Worm (Caenorhabditis elegans) whole organism, L3 larva: ENCODE data around the gene srw-3.
A peak's percentile ranks its signal among the peaks of the same experiment; 100 is the strongest.

Experiments used
- ZK546.5 ChIP-seq: sonication (generic microtip); optimal IDR thresholded peaks from 2 replicates; lab custom pipeline; 2017; ENCODE audit warnings: missing biosample characterization, missing genetic modification characterization
- aly-2 ChIP-seq: fragments of 150-350 bp; optimal IDR thresholded peaks from 2 replicates; lab custom pipeline; 2014; ENCODE audit warnings: missing biosample characterization, missing genetic modification characterization
- ama-1 ChIP-seq: fragments of 150-350 bp; optimal IDR thresholded peaks from 2 replicates; lab custom pipeline; 2018
- ceh-16 ChIP-seq: sonication (generic microtip); optimal IDR thresholded peaks from 2 replicates; lab custom pipeline; 2017; ENCODE audit warnings: missing biosample characterization, missing genetic modification characterization
- ceh-82 ChIP-seq: fragments of 150-350 bp; optimal IDR thresholded peaks from 2 replicates; lab custom pipeline; 2014; ENCODE audit warnings: missing biosample characterization, missing genetic modification characterization
- daf-12 ChIP-seq: fragments of 150-350 bp; optimal IDR thresholded peaks from 2 replicates; lab custom pipeline; 2014; ENCODE audit warnings: missing biosample characterization, missing genetic modification reagents, missing genetic modification characterization
- egl-27 ChIP-seq: sonication (generic microtip); optimal IDR thresholded peaks from 4 replicates; lab custom pipeline; 2017; ENCODE audit warnings: missing biosample characterization, missing genetic modification reagents, missing genetic modification characterization
- egl-5 ChIP-seq: fragments of 150-350 bp; optimal IDR thresholded peaks from 2 replicates; lab custom pipeline; 2017; ENCODE audit warnings: missing biosample characterization, missing genetic modification reagents, missing genetic modification characterization, inconsistent platforms
- elt-2 ChIP-seq: sonication (generic microtip); optimal IDR thresholded peaks from 2 replicates; lab custom pipeline; 2016; ENCODE audit warnings: missing genetic modification reagents, mild to moderate bottlenecking, missing genetic modification characterization, missing compliant biosample characterization
- fkh-10 ChIP-seq: sonication (generic microtip); optimal IDR thresholded peaks from 2 replicates; lab custom pipeline; 2017; ENCODE audit warnings: missing biosample characterization, missing genetic modification reagents, missing genetic modification characterization
- fkh-2 ChIP-seq: fragments of 150-350 bp; optimal IDR thresholded peaks from 2 replicates; lab custom pipeline; 2014; ENCODE audit warnings: missing biosample characterization, missing genetic modification reagents, missing genetic modification characterization
- fos-1 ChIP-seq: fragments of 150-350 bp; optimal IDR thresholded peaks from 2 replicates; lab custom pipeline; 2014; ENCODE audit warnings: missing biosample characterization, missing genetic modification characterization
- hmg-11 ChIP-seq: sonication (generic microtip); optimal IDR thresholded peaks from 2 replicates; lab custom pipeline; 2016; ENCODE audit warnings: missing genetic modification characterization, missing compliant biosample characterization
- lin-15B ChIP-seq: fragments of 150-350 bp; optimal IDR thresholded peaks from 2 replicates; lab custom pipeline; 2014; ENCODE audit warnings: missing biosample characterization, missing genetic modification characterization
- lin-39 ChIP-seq: fragments of 150-350 bp; optimal IDR thresholded peaks from 2 replicates; lab custom pipeline; 2018; ENCODE audit warnings: missing biosample characterization, missing genetic modification reagents, missing genetic modification characterization
- lsy-12 ChIP-seq: sonication (generic microtip); optimal IDR thresholded peaks from 2 replicates; lab custom pipeline; 2016; ENCODE audit warnings: mild to moderate bottlenecking, missing genetic modification characterization, missing compliant biosample characterization
- nfya-1 ChIP-seq: sonication (generic microtip); optimal IDR thresholded peaks from 2 replicates; lab custom pipeline; 2017; ENCODE audit warnings: missing genetic modification characterization, mild to moderate bottlenecking, missing compliant biosample characterization, antibody characterized with exemption, moderate library complexity; ENCODE audit not compliant: insufficient read depth
- nhr-12 ChIP-seq: fragments of 150-350 bp; optimal IDR thresholded peaks from 2 replicates; lab custom pipeline; 2014; ENCODE audit warnings: missing biosample characterization, missing genetic modification characterization
- nhr-23 ChIP-seq: fragments of 150-350 bp; optimal IDR thresholded peaks from 2 replicates; lab custom pipeline; 2014; ENCODE audit warnings: missing biosample characterization, missing genetic modification reagents, missing genetic modification characterization
- nhr-25 ChIP-seq: sonication (generic microtip); optimal IDR thresholded peaks from 2 replicates; lab custom pipeline; 2017; ENCODE audit warnings: missing biosample characterization, missing genetic modification characterization
- nhr-28 ChIP-seq: fragments of 150-350 bp; optimal IDR thresholded peaks from 2 replicates; lab custom pipeline; 2014; ENCODE audit warnings: missing biosample characterization, missing genetic modification characterization
- nhr-43 ChIP-seq: sonication (generic microtip); optimal IDR thresholded peaks from 2 replicates; lab custom pipeline; 2016; ENCODE audit warnings: mild to moderate bottlenecking, missing genetic modification characterization, missing compliant biosample characterization; ENCODE audit not compliant: poor library complexity, severe bottlenecking
- nhr-67 ChIP-seq: fragments of 150-350 bp; optimal IDR thresholded peaks from 2 replicates; lab custom pipeline; 2014; ENCODE audit warnings: missing biosample characterization, missing genetic modification characterization
- nhr-76 ChIP-seq: fragments of 150-350 bp; sonication (generic microtip); optimal IDR thresholded peaks from 5 replicates; lab custom pipeline; 2014; ENCODE audit warnings: missing biosample characterization, missing genetic modification characterization
- pha-4 ChIP-seq: fragments of 150-350 bp; optimal IDR thresholded peaks from 2 replicates; lab custom pipeline; 2014; ENCODE audit warnings: missing biosample characterization, missing genetic modification reagents, missing genetic modification characterization
- pqm-1 ChIP-seq: fragments of 150-350 bp; optimal IDR thresholded peaks from 2 replicates; lab custom pipeline; 2017; ENCODE audit warnings: missing biosample characterization, missing genetic modification characterization, inconsistent platforms
- skn-1 ChIP-seq: fragments of 150-350 bp; optimal IDR thresholded peaks from 2 replicates; lab custom pipeline; 2014; ENCODE audit warnings: missing biosample characterization, missing genetic modification characterization
- snpc-4 ChIP-seq: fragments of 150-350 bp; optimal IDR thresholded peaks from 2 replicates; lab custom pipeline; 2014; ENCODE audit warnings: missing biosample characterization, missing genetic modification characterization
- tbx-2 ChIP-seq: sonication (generic microtip); optimal IDR thresholded peaks from 2 replicates; lab custom pipeline; 2016; ENCODE audit warnings: mild to moderate bottlenecking, missing genetic modification characterization, missing compliant biosample characterization
- unc-39 ChIP-seq: sonication (generic microtip); optimal IDR thresholded peaks from 4 replicates; lab custom pipeline; 2017; ENCODE audit warnings: missing biosample characterization, missing genetic modification characterization
- zag-1 ChIP-seq: fragments of 150-350 bp; optimal IDR thresholded peaks from 2 replicates; lab custom pipeline; 2014; ENCODE audit warnings: missing biosample characterization, missing genetic modification characterization
- ztf-11 ChIP-seq: fragments of 150-350 bp; optimal IDR thresholded peaks from 2 replicates; lab custom pipeline; 2014; ENCODE audit warnings: missing biosample characterization, missing genetic modification characterization

Gene srw-3

ce11 chrV:7735319-7735718 lies 29.9 kb downstream of the srw-3 start, which contains the start of gene srr-10:
Gene srr-10, plus strand, starts transcription at chrV:7735619.
- TF ChIP-seq aly-2 (tag; lab: Kevin White, UChicago) = no peak
- no peak for TF ChIP-seq tbx-2
- no peak for TF ChIP-seq egl-27 (tag; lab: Kevin White, UChicago)
- TF ChIP-seq fkh-10 (GFP tag; lab: Kevin White, UChicago) = no peak
- TF ChIP-seq fkh-2 (tag; lab: Kevin White, UChicago) = no peak

DNA sequence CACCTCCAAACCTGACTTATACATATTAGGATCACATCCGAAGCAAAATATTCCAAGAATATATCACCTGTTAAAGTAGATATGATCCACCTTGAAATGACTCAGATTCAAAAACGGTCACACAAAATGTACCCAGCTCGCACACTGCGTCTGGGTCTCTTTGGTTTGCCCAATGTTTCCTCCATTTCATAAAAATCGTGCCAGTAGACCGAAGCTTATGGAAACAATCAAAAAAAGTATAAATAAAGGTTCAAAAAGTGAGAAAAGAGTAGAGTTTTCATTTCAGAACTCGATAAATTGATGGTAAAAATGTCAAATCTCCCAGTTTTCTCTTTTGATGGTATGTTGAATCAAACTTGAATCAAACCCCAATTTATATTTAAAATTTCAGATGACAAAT lies 32.3 kb downstream of the srw-3 start, which contains the start of gene srr-9:
srr-9 (plus strand) TSS at position 301 of the 400 bp plus-strand sequence.
- no peak for TF ChIP-seq ztf-11 (tag; lab: Kevin White, UChicago)
- TF ChIP-seq nhr-12 = no peak
- no peak for TF ChIP-seq pqm-1
- no peak for TF ChIP-seq ceh-16 (tag; lab: Kevin White, UChicago)
- no peak for TF ChIP-seq lin-39
- TF ChIP-seq unc-39 (tag; lab: Kevin White, UChicago) = no peak
- no peak for TF ChIP-seq zag-1 (tag; lab: Kevin White, UChicago)

ce11 chrV:7739949-7740348 lies 34.5 kb downstream of the srw-3 start:
- TF ChIP-seq ama-1 (no peak), lsy-12 (tag; lab: Kevin White, UChicago) (no peak), hmg-11 (no peak)
- TF ChIP-seq, all 47 proteins: peak for 0

ce11 chrV:7741918-7742317 lies 36.5 kb downstream of the srw-3 start:
- TF ChIP-seq nhr-28 (tag; lab: Kevin White, UChicago) (no peak), lin-15B (no peak), nhr-67 (tag; lab: Kevin White, UChicago) (no peak), egl-5 (tag; lab: Kevin White, UChicago) (no peak), nhr-12 (no peak), ztf-11 (tag; lab: Kevin White, UChicago) (no peak), lsy-12 (tag; lab: Kevin White, UChicago) (no peak), nhr-25 (no peak), skn-1 (tag; lab: Kevin White, UChicago) (no peak), daf-12 (tag; lab: Kevin White, UChicago) (no peak), nhr-43 (tag; lab: Kevin White, UChicago) (no peak), tbx-2 (no peak)
- TF ChIP-seq, all 47 proteins: peak for 0

ce11 chrV:7742485-7742959 lies 37.1 kb downstream of the srw-3 start, which contains the start of gene fbxl-5:
Gene fbxl-5, plus strand, starts transcription at chrV:7742909.
- TF ChIP-seq lin-39 (no peak), nfya-1 (no peak), pha-4 (tag; lab: Kevin White, UChicago) (no peak), nhr-43 (tag; lab: Kevin White, UChicago) (no peak), snpc-4 (tag; lab: Kevin White, UChicago) (no peak), ceh-82 (tag; lab: Kevin White, UChicago) (no peak), fos-1 (tag; lab: Kevin White, UChicago) (no peak), nhr-76 (no peak), egl-5 (tag; lab: Kevin White, UChicago) (no peak), fkh-2 (tag; lab: Kevin White, UChicago) (no peak), ztf-11 (tag; lab: Kevin White, UChicago) (no peak), nhr-67 (tag; lab: Kevin White, UChicago) (no peak), ama-1 (no peak), ZK546.5 (no peak), egl-27 (tag; lab: Kevin White, UChicago) (no peak), nhr-23 (tag; lab: Kevin White, UChicago) (no peak), zag-1 (tag; lab: Kevin White, UChicago) (no peak), nhr-12 (no peak)
- TF ChIP-seq, all 47 proteins: peak for 0

ce11 chrV:7744068-7744467 lies 38.7 kb downstream of the srw-3 start:
- no peak for TF ChIP-seq zag-1 (tag; lab: Kevin White, UChicago)
- TF ChIP-seq elt-2 = peak; percentile 98
- TF ChIP-seq nhr-76 = no peak
- TF ChIP-seq, all 47 proteins: peak for 1
